Worm (Caenorhabditis elegans): ENCODE data around the gene spsb-1.

ce11 chrII:15244870-15245269 is 48.3 kb downstream of the spsb-1 start:
- TF ChIP-seq pqm-1 (tag; optimal IDR thresholded peaks at IDR 0.05) (no peak), nhr-25 (tag; optimal IDR thresholded peaks at IDR 0.05) (no peak), ceh-82 (tag; optimal IDR thresholded peaks at IDR 0.05) (no peak), unc-62 (GFP tag; optimal IDR thresholded peaks at IDR 0.05) (no peak), nhr-237 (tag; optimal IDR thresholded peaks at IDR 0.05) (no peak)
